Fruit fly (Drosophila melanogaster): ENCODE results near the gene CG14007.

- TF ChIP-seq ovo (GFP tag; optimal IDR thresholded peaks at IDR 0.05) (no peak), CG33017 (tag; optimal IDR thresholded peaks at IDR 0.05) (no peak), Mnt (GFP tag; optimal IDR thresholded peaks at IDR 0.05) (no peak), tj (GFP tag; optimal IDR thresholded peaks at IDR 0.05) (no peak), CG1620 (GFP tag; optimal IDR thresholded peaks at IDR 0.05) (no peak), bab1 (GFP tag; optimal IDR thresholded peaks at IDR 0.05) (no peak), CG7045 (GFP tag; optimal IDR thresholded peaks at IDR 0.05) (no peak), cic (GFP tag; optimal IDR thresholded peaks at IDR 0.05) (no peak), kay (GFP tag; ENCODE audit: borderline replicate concordance) (no peak), CG11617 (GFP tag; optimal IDR thresholded peaks at IDR 0.05) (no peak), CG5204 (GFP tag; optimal IDR thresholded peaks at IDR 0.05) (no peak), CG14711 (tag; optimal IDR thresholded peaks at IDR 0.05) (no peak), pad (GFP tag; optimal IDR thresholded peaks at IDR 0.05) (no peak), CG12768 (GFP tag; optimal IDR thresholded peaks at IDR 0.05) (no peak)
These were observed 49.6 kb upstream of the CG14007 start, which contains the start of gene obst-E for dm6 chr2L:5766042-5766441.

Data from whole organism, adult.